Worm (Caenorhabditis elegans) whole organism, young adult: ENCODE results near the gene ZK632.11.

Experiments
- D2030.7 ChIP-seq: fragments of 200-800 bp; sonication (Bioruptor generic); IDR thresholded peaks from 2 replicates; pipeline ENCODE4 v1.3.6; 2022; ENCODE audit warnings: missing genetic modification reagents, missing genetic modification characterization, missing compliant biosample characterization
- F23B12.7 ChIP-seq: sonication (generic microtip); optimal IDR thresholded peaks from 2 replicates; lab custom pipeline; 2017; ENCODE audit warnings: missing genetic modification characterization, mild to moderate bottlenecking, missing compliant biosample characterization, antibody characterized with exemption, moderate library complexity; ENCODE audit not compliant: insufficient read depth
- F33H1.4 ChIP-seq: fragments of 200-800 bp; sonication (Bioruptor generic); IDR thresholded peaks from 2 replicates; pipeline ENCODE4 v1.3.6; 2022; ENCODE audit warnings: missing genetic modification reagents, missing genetic modification characterization, missing compliant biosample characterization
- F39B2.1 ChIP-seq: fragments of 200-800 bp; sonication (Bioruptor generic); IDR thresholded peaks from 2 replicates; pipeline ENCODE4 v1.3.6; 2022; ENCODE audit warnings: missing genetic modification reagents, missing genetic modification characterization, missing compliant biosample characterization
- F49E8.2 ChIP-seq: sonication (generic microtip); optimal IDR thresholded peaks from 3 replicates; lab custom pipeline; 2017; ENCODE audit warnings: missing genetic modification characterization, mild to moderate bottlenecking, missing compliant biosample characterization, antibody characterized with exemption, moderate library complexity; ENCODE audit not compliant: insufficient read depth
- K12H6.12 ChIP-seq: fragments of 200-800 bp; sonication (Bioruptor generic); optimal IDR thresholded peaks from 2 replicates; lab custom pipeline; 2018; ENCODE audit warnings: mild to moderate bottlenecking, missing genetic modification characterization, missing compliant biosample characterization
- T07F8.4 ChIP-seq: sonication (generic microtip); optimal IDR thresholded peaks from 2 replicates; lab custom pipeline; 2016; ENCODE audit warnings: mild to moderate bottlenecking, missing genetic modification characterization, moderate library complexity, missing compliant biosample characterization
- Y53G8AR.9 ChIP-seq: fragments of 200-800 bp; sonication (Bioruptor generic); conservative IDR thresholded peaks from 2 replicates; pipeline ENCODE4 v1.3.6; 2022; ENCODE audit warnings: missing genetic modification reagents, missing genetic modification characterization, missing compliant biosample characterization
- aptf-2 ChIP-seq: fragments of 200-800 bp; sonication (Bioruptor generic); conservative IDR thresholded peaks from 2 replicates; pipeline ENCODE4 v1.3.6; 2022; ENCODE audit warnings: missing genetic modification reagents, missing genetic modification characterization, missing compliant biosample characterization
- attf-5 ChIP-seq: fragments of 200-800 bp; sonication (Bioruptor generic); optimal IDR thresholded peaks from 2 replicates; lab custom pipeline; 2018; ENCODE audit warnings: mild to moderate bottlenecking, missing genetic modification characterization, missing compliant biosample characterization
- attf-6 ChIP-seq: fragments of 200-800 bp; sonication (Bioruptor generic); IDR thresholded peaks from 2 replicates; pipeline ENCODE4 v1.3.6; 2022; ENCODE audit warnings: missing genetic modification reagents, missing genetic modification characterization, missing compliant biosample characterization
- ccch-3 ChIP-seq: fragments of 200-800 bp; sonication (Bioruptor generic); optimal IDR thresholded peaks from 2 replicates; lab custom pipeline; 2018; ENCODE audit warnings: mild to moderate bottlenecking, missing genetic modification characterization, missing compliant biosample characterization
- cebp-1 ChIP-seq, 2 experiments: fragments of 200-800 bp in 1 of 2; sonication (Bioruptor generic) in 1 of 2; sonication (generic microtip) in 1 of 2; IDR thresholded peaks in 1 of 2; optimal IDR thresholded peaks in 1 of 2; 2 replicates each; pipeline versions ENCODE4 v1.3.6 to Lab custom; 2017 to 2022; ENCODE audit warnings: missing compliant biosample characterization in 2 of 2, missing genetic modification characterization in 2 of 2, mild to moderate bottlenecking in 1 of 2, missing genetic modification reagents in 1 of 2, moderate library complexity in 1 of 2
- ceh-27 ChIP-seq: fragments of 200-800 bp; sonication (Bioruptor generic); optimal IDR thresholded peaks from 2 replicates; lab custom pipeline; 2018; ENCODE audit warnings: mild to moderate bottlenecking, missing genetic modification characterization, moderate library complexity, missing compliant biosample characterization
- ceh-91 ChIP-seq: fragments of 200-800 bp; sonication (Bioruptor generic); IDR thresholded peaks from 2 replicates; pipeline ENCODE4 v1.3.6; 2022; ENCODE audit warnings: missing genetic modification reagents, missing genetic modification characterization, missing compliant biosample characterization
- dox-1 ChIP-seq: fragments of 200-800 bp; sonication (Bioruptor generic); IDR thresholded peaks from 2 replicates; pipeline ENCODE4 v1.3.6; 2022; ENCODE audit warnings: missing genetic modification reagents, missing genetic modification characterization, missing compliant biosample characterization
- dpl-1 ChIP-seq: fragments of 150-350 bp; optimal IDR thresholded peaks from 2 replicates; lab custom pipeline; 2014; ENCODE audit warnings: missing biosample characterization, missing genetic modification reagents, missing genetic modification characterization
- hlh-12 ChIP-seq: sonication (generic microtip); optimal IDR thresholded peaks from 2 replicates; lab custom pipeline; 2016; ENCODE audit warnings: missing genetic modification characterization, missing compliant biosample characterization
- hmg-1.2 ChIP-seq: fragments of 200-800 bp; sonication (Bioruptor generic); IDR thresholded peaks from 2 replicates; pipeline ENCODE4 v1.3.6; 2022; ENCODE audit warnings: missing genetic modification reagents, missing genetic modification characterization, missing compliant biosample characterization
- hmg-20 ChIP-seq: fragments of 200-800 bp; sonication (Bioruptor generic); IDR thresholded peaks from 2 replicates; pipeline ENCODE4 v1.3.6; 2022; ENCODE audit warnings: missing genetic modification reagents, missing genetic modification characterization, missing compliant biosample characterization
- let-607 ChIP-seq, 2 experiments: fragments of 200-800 bp in 1 of 2; sonication (Bioruptor generic) in 1 of 2; sonication (generic microtip) in 1 of 2; optimal IDR thresholded peaks; 2 replicates each; lab custom pipeline; 2016 to 2018; ENCODE audit warnings: mild to moderate bottlenecking in 2 of 2, missing compliant biosample characterization in 2 of 2, missing genetic modification characterization in 2 of 2, moderate library complexity in 2 of 2, missing genotype in 1 of 2
- lin-54 ChIP-seq: fragments of 200-800 bp; sonication (Bioruptor generic); optimal IDR thresholded peaks from 2 replicates; lab custom pipeline; 2018; ENCODE audit warnings: mild to moderate bottlenecking, missing genetic modification characterization, missing compliant biosample characterization
- lsl-1 ChIP-seq: fragments of 200-800 bp; sonication (Bioruptor generic); optimal IDR thresholded peaks from 2 replicates; lab custom pipeline; 2018; ENCODE audit warnings: mild to moderate bottlenecking, missing genetic modification characterization, moderate library complexity, missing compliant biosample characterization
- madf-3 ChIP-seq: fragments of 200-800 bp; sonication (Bioruptor generic); IDR thresholded peaks from 2 replicates; pipeline ENCODE4 v1.3.6; 2022; ENCODE audit warnings: missing genetic modification reagents, missing genetic modification characterization, missing compliant biosample characterization
- madf-6 ChIP-seq: fragments of 200-800 bp; sonication (Bioruptor generic); IDR thresholded peaks from 2 replicates; pipeline ENCODE4 v1.3.6; 2022; ENCODE audit warnings: missing genetic modification reagents, missing genetic modification characterization, missing compliant biosample characterization
- mcd-1 ChIP-seq: fragments of 200-800 bp; sonication (Bioruptor generic); IDR thresholded peaks from 2 replicates; pipeline ENCODE4 v1.3.6; 2022; ENCODE audit warnings: missing genetic modification reagents, missing genetic modification characterization, missing compliant biosample characterization
- nfyb-1 ChIP-seq: fragments of 200-800 bp; sonication (Bioruptor generic); IDR thresholded peaks from 2 replicates; pipeline ENCODE4 v1.3.6; 2022; ENCODE audit warnings: missing genetic modification reagents, missing genetic modification characterization, missing compliant biosample characterization
- nhr-27 ChIP-seq: fragments of 200-800 bp; sonication (Bioruptor generic); optimal IDR thresholded peaks from 2 replicates; lab custom pipeline; 2018; ENCODE audit warnings: mild to moderate bottlenecking, missing genetic modification characterization, moderate library complexity, missing compliant biosample characterization
- nhr-80 ChIP-seq: sonication (generic microtip); optimal IDR thresholded peaks from 2 replicates; lab custom pipeline; 2016; ENCODE audit warnings: missing genetic modification characterization, missing compliant biosample characterization
- pbrm-1 ChIP-seq: fragments of 200-800 bp; sonication (Bioruptor generic); IDR thresholded peaks from 2 replicates; pipeline ENCODE4 v1.3.6; 2022; ENCODE audit warnings: missing genetic modification reagents, missing genetic modification characterization, missing compliant biosample characterization
- rcor-1 ChIP-seq: fragments of 200-800 bp; sonication (Bioruptor generic); IDR thresholded peaks from 2 replicates; pipeline ENCODE4 v1.3.6; 2022; ENCODE audit warnings: missing genetic modification reagents, missing genetic modification characterization, missing compliant biosample characterization
- sea-2 ChIP-seq: fragments of 200-800 bp; sonication (Bioruptor generic); IDR thresholded peaks from 2 replicates; pipeline ENCODE4 v1.3.6; 2022; ENCODE audit warnings: missing genetic modification characterization, missing compliant biosample characterization
- snpc-4 ChIP-seq, 5 experiments: fragments of 150-350 bp in 1 of 5; sonication (generic microtip) in 4 of 5; optimal IDR thresholded peaks; 2 replicates each; lab custom pipeline; 2014 to 2018; ENCODE audit warnings: missing genetic modification characterization in 5 of 5, missing biosample characterization in 3 of 5, antibody characterized with exemption in 2 of 5, mild to moderate bottlenecking in 2 of 5, missing compliant biosample characterization in 2 of 5, missing genotype in 2 of 5, moderate library complexity in 2 of 5, missing genetic modification reagents in 1 of 5
- somi-1 ChIP-seq: fragments of 200-800 bp; sonication (Bioruptor generic); optimal IDR thresholded peaks from 2 replicates; lab custom pipeline; 2018; ENCODE audit warnings: mild to moderate bottlenecking, missing genetic modification characterization, missing compliant biosample characterization
- tbp1 ChIP-seq: fragments of 200-800 bp; sonication (Bioruptor generic); optimal IDR thresholded peaks from 2 replicates; lab custom pipeline; 2018; ENCODE audit warnings: mild to moderate bottlenecking, missing genetic modification characterization, missing compliant biosample characterization
- xnd-1 ChIP-seq: sonication (generic microtip); optimal IDR thresholded peaks from 2 replicates; lab custom pipeline; 2016; ENCODE audit warnings: missing genotype, missing genetic modification reagents, missing genetic modification characterization, missing compliant biosample characterization

ZK632.11 gene

ce11 chrIII:9827163-9827951 lies at the start of gene ZK632.11, which contains the start of gene ZK632.10:
Gene ZK632.11 (plus strand): TSS chrIII:9827915.
Gene ZK632.10 (minus strand): TSS chrIII:9827722.
- TF ChIP-seq ceh-27 (GFP tag; lab: Kevin White, UChicago) (peak; percentile 20), madf-6 (peak; percentile 29; the same call in 1 of the 2 replicates), hlh-12 (tag; lab: Kevin White, UChicago) (no peak), K12H6.12 (tag; lab: Kevin White, UChicago) (peak; percentile 59), rcor-1 (GFP tag; lab: Robert Waterston, UW) (peak; percentile 50; the same call in 1 of the 2 replicates), nfyb-1 (GFP tag; lab: Robert Waterston, UW) (peak; percentile 49; the same call in 1 of the 2 replicates), F23B12.7 (tag; lab: Kevin White, UChicago) (peak; percentile 73), aptf-2 (GFP tag; lab: Robert Waterston, UW) (no peak), sea-2 (no peak), F39B2.1 (GFP tag; lab: Robert Waterston, UW) (0 out of 2 replicates have a peak, but pooled peaks have one; percentile 31), mcd-1 (no peak), D2030.7 (GFP tag; lab: Robert Waterston, UW) (peak; percentile 33; the same call in 1 of the 2 replicates), ceh-91 (GFP tag; lab: Robert Waterston, UW) (peak; percentile 53), dpl-1 (GFP tag; lab: Kevin White, UChicago) (no peak), cebp-1 (GFP tag; IDR thresholded peaks at IDR 0.05; lab: Robert Waterston, UW) (peak; percentile 91), cebp-1 (tag; optimal IDR thresholded peaks at IDR 0.05; lab: Kevin White, UChicago) (peak; percentile 89), madf-3 (GFP tag; lab: Robert Waterston, UW) (peak; percentile 37; the same call in 1 of the 2 replicates), attf-5 (GFP tag; lab: Kevin White, UChicago) (peak; percentile 17), nhr-80 (tag; lab: Kevin White, UChicago) (peak; percentile 56), pbrm-1 (GFP tag; lab: Robert Waterston, UW) (peak; percentile 56), let-607 (tag; optimal IDR thresholded peaks at IDR 0.05; lab: Kevin White, UChicago) (no peak), F49E8.2 (peak; percentile 8), lin-54 (peak; percentile 31), snpc-4 (GFP tag; optimal IDR thresholded peaks at IDR 0.05; lab: Kevin White, UChicago) (no peak), snpc-4 (tag; optimal IDR thresholded peaks at IDR 0.05; lab: Kevin White, UChicago) (peak in 2 of 4 experiments; percentile 16 to 42), F33H1.4 (peak; percentile 66), ccch-3 (GFP tag; lab: Kevin White, UChicago) (no peak), hmg-20 (GFP tag; lab: Robert Waterston, UW) (no peak), tbp1 (GFP tag; lab: Kevin White, UChicago) (no peak), Y53G8AR.9 (GFP tag; lab: Robert Waterston, UW) (peak; percentile 39; the same call in 1 of the 2 replicates), attf-6 (no peak), dox-1 (GFP tag; lab: Robert Waterston, UW) (0 out of 2 replicates have a peak, but pooled peaks have one; percentile 20), T07F8.4 (tag; lab: Kevin White, UChicago) (no peak), somi-1 (no peak), hmg-1.2 (GFP tag; lab: Robert Waterston, UW) (peak; percentile 44; the same call in 1 of the 2 replicates), nhr-27 (tag; lab: Kevin White, UChicago) (no peak), xnd-1 (tag; lab: Kevin White, UChicago) (no peak), lsl-1 (peak; percentile 83)
